Fruit fly (Drosophila melanogaster) whole organism, wandering third instar larva: Measurements from ENCODE around the gene Ork1.

ENCODE experiments used
- Abd-B ChIP-seq: fragments of >200 bp; optimal IDR thresholded peaks from 2 replicates; lab custom pipeline; 2017; ENCODE audit warnings: missing biosample characterization, missing genetic modification characterization
- CG32264 ChIP-seq: fragments of 200-800 bp; sonication (Bioruptor generic); optimal IDR thresholded peaks from 2 replicates; lab custom pipeline; 2016; ENCODE audit warnings: missing biosample characterization, missing genetic modification characterization
- CG9705 ChIP-seq: fragments of 200-800 bp; sonication (Bioruptor generic); optimal IDR thresholded peaks from 2 replicates; lab custom pipeline; 2018; ENCODE audit warnings: missing biosample characterization, mild to moderate bottlenecking, missing genetic modification characterization
- CrebA ChIP-seq: fragments of 200-800 bp; sonication (Bioruptor generic); optimal IDR thresholded peaks from 2 replicates; lab custom pipeline; 2016; ENCODE audit warnings: missing biosample characterization, mild to moderate bottlenecking, missing genetic modification characterization, borderline replicate concordance
- Dfd ChIP-seq: fragments of >200 bp; optimal IDR thresholded peaks from 2 replicates; lab custom pipeline; 2017; ENCODE audit warnings: missing biosample characterization, missing genetic modification characterization
- Dif ChIP-seq: fragments of 200-275, 200-300 bp; sonication (Bioruptor generic); optimal IDR thresholded peaks from 2 replicates; lab custom pipeline; 2018; ENCODE audit warnings: missing biosample characterization, missing genetic modification characterization; ENCODE audit not compliant: partially characterized antibody
- GATAd ChIP-seq: sonication (Bioruptor generic); optimal IDR thresholded peaks from 2 replicates; lab custom pipeline; 2016; ENCODE audit warnings: missing biosample characterization, missing genetic modification characterization
- HLH106 ChIP-seq: fragments of 200-800 bp; optimal IDR thresholded peaks from 3 replicates; lab custom pipeline; 2019; ENCODE audit warnings: missing biosample characterization, mild to moderate bottlenecking, missing genetic modification characterization, moderate library complexity
- Hnf4 ChIP-seq: fragments of 200-800 bp; sonication (Bioruptor generic); optimal IDR thresholded peaks from 2 replicates; lab custom pipeline; 2016; ENCODE audit warnings: missing biosample characterization, mild to moderate bottlenecking, missing genetic modification characterization
- Hr83 ChIP-seq: fragments of 200-300 bp; sonication (Bioruptor generic); optimal IDR thresholded peaks from 2 replicates; lab custom pipeline; 2016; ENCODE audit warnings: missing biosample characterization, mild to moderate bottlenecking, missing genetic modification characterization, moderate library complexity; ENCODE audit not compliant: poor library complexity, severe bottlenecking
- Jra ChIP-seq: sonication (Bioruptor generic); optimal IDR thresholded peaks from 2 replicates; lab custom pipeline; 2016; ENCODE audit warnings: missing biosample characterization, missing genetic modification characterization
- Mio ChIP-seq: sonication (Bioruptor generic); optimal IDR thresholded peaks from 2 replicates; lab custom pipeline; 2016; ENCODE audit warnings: missing biosample characterization, missing genetic modification characterization
- Myc ChIP-seq: fragments of >200 bp; optimal IDR thresholded peaks from 2 replicates; lab custom pipeline; 2017
- N ChIP-seq: fragments of >200 bp; optimal IDR thresholded peaks from 2 replicates; lab custom pipeline; 2018; ENCODE audit warnings: missing biosample characterization, missing external identifiers, missing genetic modification characterization
- OdsH ChIP-seq: fragments of 200-800 bp; sonication (Bioruptor generic); optimal IDR thresholded peaks from 2 replicates; lab custom pipeline; 2016; ENCODE audit warnings: missing biosample characterization, mild to moderate bottlenecking, missing genetic modification characterization
- Rel ChIP-seq, 2 experiments: fragments of 200-800 bp; sonication (Bioruptor generic) in 1 of 2; optimal IDR thresholded peaks; 2 replicates in 1 of 2; 3 replicates in 1 of 2; lab custom pipeline; 2016 to 2019; ENCODE audit warnings: mild to moderate bottlenecking in 2 of 2, missing biosample characterization in 2 of 2, missing genetic modification characterization in 2 of 2, moderate library complexity in 1 of 2
- Sp1 ChIP-seq: fragments of 200-800 bp; sonication (Bioruptor generic); optimal IDR thresholded peaks from 3 replicates; lab custom pipeline; 2019; ENCODE audit warnings: missing biosample characterization, mild to moderate bottlenecking, missing genetic modification characterization, moderate library complexity
- Vsx2 ChIP-seq: fragments of 200-300, 225-300 bp; sonication (Bioruptor generic); optimal IDR thresholded peaks from 2 replicates; lab custom pipeline; 2018; ENCODE audit warnings: missing biosample characterization, missing genetic modification characterization; ENCODE audit not compliant: partially characterized antibody
- br ChIP-seq: fragments of 200-800 bp; sonication (Bioruptor generic); optimal IDR thresholded peaks from 2 replicates; lab custom pipeline; 2016; ENCODE audit warnings: missing biosample characterization, missing genetic modification characterization
- brk ChIP-seq: fragments of 200-800 bp; sonication (Bioruptor generic); optimal IDR thresholded peaks from 2 replicates; lab custom pipeline; 2016; ENCODE audit warnings: missing biosample characterization, mild to moderate bottlenecking, missing genetic modification characterization
- dl ChIP-seq, 2 experiments: fragments of 175-275, 200-275 bp in 1 of 2; fragments of 200-275 bp in 1 of 2; sonication (Bioruptor generic); optimal IDR thresholded peaks; lab custom pipeline; 2018; ENCODE audit warnings: mild to moderate bottlenecking in 2 of 2, missing biosample characterization in 2 of 2, missing genetic modification characterization in 2 of 2, moderate library complexity in 2 of 2; ENCODE audit not compliant: partially characterized antibody in 2 of 2, insufficient read depth in 1 of 2
- dmrt93B ChIP-seq: fragments of 200-800 bp; sonication (Bioruptor generic); optimal IDR thresholded peaks from 2 replicates; lab custom pipeline; 2018; ENCODE audit warnings: missing biosample characterization, mild to moderate bottlenecking, missing genetic modification characterization
- ey ChIP-seq: fragments of 200-800 bp; sonication (Bioruptor generic); optimal IDR thresholded peaks from 2 replicates; lab custom pipeline; 2016; ENCODE audit warnings: missing biosample characterization, missing genetic modification characterization
- foxo ChIP-seq, 2 experiments: fragments of 200-800 bp; sonication (Bioruptor generic); optimal IDR thresholded peaks; 2 replicates in 1 of 2; 3 replicates in 1 of 2; lab custom pipeline; 2016 to 2017; ENCODE audit warnings: missing biosample characterization in 2 of 2, missing genetic modification characterization in 2 of 2
- fru ChIP-seq: fragments of 200-800 bp; sonication (Bioruptor generic); optimal IDR thresholded peaks from 3 replicates; lab custom pipeline; 2016; ENCODE audit warnings: missing biosample characterization, mild to moderate bottlenecking, missing genetic modification characterization
- h ChIP-seq: fragments of 200-800 bp; sonication (Bioruptor generic); optimal IDR thresholded peaks from 3 replicates; lab custom pipeline; 2016; ENCODE audit warnings: missing biosample characterization, mild to moderate bottlenecking, missing genetic modification characterization
- jim ChIP-seq: fragments of 175-275, 200-325 bp; sonication (Bioruptor generic); optimal IDR thresholded peaks from 2 replicates; lab custom pipeline; 2016; ENCODE audit warnings: missing biosample characterization, mild to moderate bottlenecking, missing genetic modification characterization
- lola ChIP-seq: fragments of >200 bp; optimal IDR thresholded peaks from 2 replicates; lab custom pipeline; 2017; ENCODE audit warnings: missing biosample characterization, missing genetic modification characterization
- psq ChIP-seq: fragments of 200-800 bp; sonication (Bioruptor generic); optimal IDR thresholded peaks from 3 replicates; lab custom pipeline; 2017; ENCODE audit warnings: missing biosample characterization, mild to moderate bottlenecking, missing genetic modification characterization, moderate library complexity
- rgr ChIP-seq: fragments of 200-800 bp; sonication (Bioruptor generic); optimal IDR thresholded peaks from 3 replicates; lab custom pipeline; 2016; ENCODE audit warnings: missing biosample characterization, mild to moderate bottlenecking, missing genetic modification characterization
- sage ChIP-seq: fragments of 200-800 bp; sonication (Bioruptor generic); optimal IDR thresholded peaks from 2 replicates; lab custom pipeline; 2016; ENCODE audit warnings: missing biosample characterization, mild to moderate bottlenecking, missing genetic modification characterization
- sv ChIP-seq: fragments of 200-800 bp; sonication (Bioruptor generic); optimal IDR thresholded peaks from 3 replicates; lab custom pipeline; 2016; ENCODE audit warnings: missing biosample characterization, missing genetic modification characterization
- tai ChIP-seq: sonication (Bioruptor generic); optimal IDR thresholded peaks from 2 replicates; lab custom pipeline; 2016; ENCODE audit warnings: missing biosample characterization, missing genetic modification characterization
- usp ChIP-seq: fragments of >200 bp; optimal IDR thresholded peaks from 2 replicates; lab custom pipeline; 2017; ENCODE audit warnings: missing biosample characterization, missing genetic modification characterization
- woc ChIP-seq: sonication (Bioruptor generic); optimal IDR thresholded peaks from 2 replicates; lab custom pipeline; 2016; ENCODE audit warnings: missing biosample characterization, mild to moderate bottlenecking, missing genetic modification characterization

Ork1 gene

dm6 chrX:10930553-10931092 is 39.6 kb upstream of the Ork1 start, which contains the start of gene Myo10A:
Gene Myo10A (plus strand): TSS chrX:10930840.
- TF ChIP-seq HLH106 (tag; lab: Kevin White, UChicago) = no peak
- peak; percentile 10 for TF ChIP-seq fru (GFP tag; lab: Kevin White, UChicago)
- no peak for TF ChIP-seq tai
- peak; percentile 64 for TF ChIP-seq Dif (GFP tag; lab: Kevin White, UChicago)
- TF ChIP-seq dmrt93B = no peak
- no peak for TF ChIP-seq Mio
- TF ChIP-seq Jra (GFP tag; lab: Kevin White, UChicago) = no peak
- TF ChIP-seq Hr83 (GFP tag; lab: Kevin White, UChicago) = no peak
- no peak for TF ChIP-seq sv (GFP tag; lab: Kevin White, UChicago)
- TF ChIP-seq dl (GFP tag; optimal IDR thresholded peaks at IDR 0.05; lab: Kevin White, UChicago; ENCODE audit: insufficient read depth in 1 of 2, partially characterized antibody in 2 of 2) = peak; percentile 62 to 69

dm6 chrX:10929613-10930012 is 38.6 kb upstream of the Ork1 start:
- no peak for TF ChIP-seq tai
- TF ChIP-seq br = no peak
- no peak for TF ChIP-seq h (GFP tag; lab: Kevin White, UChicago)
- TF ChIP-seq GATAd (GFP tag; lab: Kevin White, UChicago) = no peak
- no peak for TF ChIP-seq Sp1 (GFP tag; lab: Kevin White, UChicago)
- TF ChIP-seq lola (GFP tag; lab: Kevin White, UChicago) = no peak

dm6 chrX:10927110-10927509 is 36.1 kb upstream of the Ork1 start, which contains the start of gene CG2145:
Gene CG2145 (plus strand): TSS chrX:10927399.
- TF ChIP-seq tai (no peak), psq (no peak), Dfd (GFP tag; lab: Kevin White, UChicago) (peak; percentile 67), Hr83 (GFP tag; lab: Kevin White, UChicago) (peak; percentile 48), Myc (no peak), h (GFP tag; lab: Kevin White, UChicago) (peak; percentile 44), Hnf4 (GFP tag; lab: Kevin White, UChicago) (peak; percentile 27), Sp1 (GFP tag; lab: Kevin White, UChicago) (peak; percentile 62), sv (GFP tag; lab: Kevin White, UChicago) (no peak), woc (GFP tag; lab: Kevin White, UChicago) (peak; percentile 56), dl (GFP tag; optimal IDR thresholded peaks at IDR 0.05; lab: Kevin White, UChicago; ENCODE audit: insufficient read depth in 1 of 2, partially characterized antibody in 2 of 2) (no peak), Vsx2 (no peak), br (peak; percentile 40), jim (no peak), CG9705 (GFP tag; lab: Kevin White, UChicago) (no peak), fru (GFP tag; lab: Kevin White, UChicago) (peak; percentile 35), N (GFP tag; lab: Kevin White, UChicago) (no peak), rgr (peak; percentile 14), brk (GFP tag; lab: Kevin White, UChicago) (peak; percentile 60), HLH106 (tag; lab: Kevin White, UChicago) (peak; percentile 4), CrebA (peak; percentile 40), CG32264 (GFP tag; lab: Kevin White, UChicago) (peak; percentile 47), Rel (GFP tag; optimal IDR thresholded peaks at IDR 0.05; lab: Kevin White, UChicago) (peak; percentile 41), Rel (tag; optimal IDR thresholded peaks at IDR 0.05; lab: Kevin White, UChicago) (peak; percentile 81), sage (GFP tag; lab: Kevin White, UChicago) (peak; percentile 79), GATAd (GFP tag; lab: Kevin White, UChicago) (no peak), Jra (GFP tag; lab: Kevin White, UChicago) (peak; percentile 8), foxo (GFP tag; optimal IDR thresholded peaks at IDR 0.05; lab: Kevin White, UChicago) (peak; percentile 27 to 63), dmrt93B (no peak), Abd-B (no peak), ey (GFP tag; lab: Kevin White, UChicago) (no peak), OdsH (GFP tag; lab: Kevin White, UChicago) (peak; percentile 34), usp (GFP tag; lab: Kevin White, UChicago) (no peak)
